Fruit fly (Drosophila melanogaster) whole organism, adult: ENCODE data around the gene AP-1mu.

Source experiments
- CG11617 ChIP-seq: fragments of 200-800 bp; sonication (Bioruptor generic); optimal IDR thresholded peaks from 2 replicates; lab custom pipeline; 2017; ENCODE audit warnings: mild to moderate bottlenecking, missing biosample characterization, missing genetic modification reagents, missing genetic modification characterization
- CG12768 ChIP-seq: fragments of 200-800 bp; sonication (Bioruptor generic); optimal IDR thresholded peaks from 2 replicates; lab custom pipeline; 2017; ENCODE audit warnings: missing biosample characterization, missing genetic modification characterization, mild to moderate bottlenecking, moderate library complexity, missing genetic modification reagents
- CG14711 ChIP-seq: fragments of 200-800 bp; sonication (Bioruptor generic); optimal IDR thresholded peaks from 2 replicates; lab custom pipeline; 2018; ENCODE audit warnings: missing biosample characterization, mild to moderate bottlenecking, missing genetic modification characterization, moderate library complexity
- CG1620 ChIP-seq: fragments of 200-800 bp; sonication (Bioruptor generic); optimal IDR thresholded peaks from 2 replicates; lab custom pipeline; 2016; ENCODE audit warnings: missing biosample characterization, missing genetic modification characterization
- CG33017 ChIP-seq: fragments of 200-800 bp; sonication (Bioruptor generic); optimal IDR thresholded peaks from 2 replicates; lab custom pipeline; 2018; ENCODE audit warnings: missing biosample characterization, mild to moderate bottlenecking, missing genetic modification characterization, moderate library complexity
- CG5204 ChIP-seq: fragments of 200-800 bp; sonication (Bioruptor generic); optimal IDR thresholded peaks from 2 replicates; lab custom pipeline; 2016; ENCODE audit warnings: missing biosample characterization, missing genetic modification characterization
- CG7045 ChIP-seq: fragments of 200-800 bp; sonication (Bioruptor generic); optimal IDR thresholded peaks from 2 replicates; lab custom pipeline; 2017; ENCODE audit warnings: missing biosample characterization, mild to moderate bottlenecking, missing genetic modification characterization
- CG7101 ChIP-seq: fragments of 200-800 bp; sonication (Bioruptor generic); optimal IDR thresholded peaks from 2 replicates; lab custom pipeline; 2018; ENCODE audit warnings: missing biosample characterization, mild to moderate bottlenecking, missing genetic modification characterization, moderate library complexity
- Clk ChIP-seq: fragments of 200-800 bp; sonication (Bioruptor generic); optimal IDR thresholded peaks from 2 replicates; lab custom pipeline; 2017; ENCODE audit warnings: missing biosample characterization, missing genetic modification characterization
- Crg-1 ChIP-seq: fragments of 200-800 bp; sonication (Bioruptor generic); optimal IDR thresholded peaks from 2 replicates; lab custom pipeline; 2016; ENCODE audit warnings: missing biosample characterization, missing genetic modification characterization
- Hr96 ChIP-seq: fragments of 200-800 bp; sonication (Bioruptor generic); optimal IDR thresholded peaks from 2 replicates; lab custom pipeline; 2016; ENCODE audit warnings: missing biosample characterization, missing genetic modification characterization
- Mnt ChIP-seq: fragments of 200-800 bp; sonication (Bioruptor generic); optimal IDR thresholded peaks from 2 replicates; lab custom pipeline; 2016; ENCODE audit warnings: missing biosample characterization, mild to moderate bottlenecking, missing genetic modification characterization
- bab1 ChIP-seq: fragments of 200-800 bp; sonication (Bioruptor generic); optimal IDR thresholded peaks from 3 replicates; lab custom pipeline; 2019; ENCODE audit warnings: missing biosample characterization, mild to moderate bottlenecking, missing genetic modification characterization, moderate library complexity
- cic ChIP-seq: fragments of 200-800 bp; sonication (Bioruptor generic); optimal IDR thresholded peaks from 2 replicates; lab custom pipeline; 2017; ENCODE audit warnings: missing biosample characterization, mild to moderate bottlenecking, missing genetic modification characterization, moderate library complexity
- cnc ChIP-seq, 2 experiments: fragments of >200 bp; optimal IDR thresholded peaks; 2 replicates each; lab custom pipeline; 2017
- kay ChIP-seq: fragments of 200-800 bp; sonication (Bioruptor generic); peaks from one replicate; lab custom pipeline; 2016; ENCODE audit warnings: missing biosample characterization, missing genetic modification characterization, borderline replicate concordance
- ovo ChIP-seq: fragments of 200-800 bp; sonication (Bioruptor generic); optimal IDR thresholded peaks from 2 replicates; lab custom pipeline; 2016; ENCODE audit warnings: missing biosample characterization, missing genetic modification characterization
- pad ChIP-seq: fragments of 200-800 bp; sonication (Bioruptor generic); optimal IDR thresholded peaks from 3 replicates; lab custom pipeline; 2017; ENCODE audit warnings: missing biosample characterization, missing genetic modification characterization, mild to moderate bottlenecking, moderate library complexity, missing genetic modification reagents
- tj ChIP-seq: fragments of 200-800 bp; sonication (Bioruptor generic); optimal IDR thresholded peaks from 3 replicates; lab custom pipeline; 2017; ENCODE audit warnings: missing biosample characterization, mild to moderate bottlenecking, missing genetic modification characterization, moderate library complexity
- toe ChIP-seq: fragments of 200-800 bp; sonication (Bioruptor generic); optimal IDR thresholded peaks from 2 replicates; lab custom pipeline; 2016; ENCODE audit warnings: missing biosample characterization, missing genetic modification characterization

AP-1mu gene

DNA sequence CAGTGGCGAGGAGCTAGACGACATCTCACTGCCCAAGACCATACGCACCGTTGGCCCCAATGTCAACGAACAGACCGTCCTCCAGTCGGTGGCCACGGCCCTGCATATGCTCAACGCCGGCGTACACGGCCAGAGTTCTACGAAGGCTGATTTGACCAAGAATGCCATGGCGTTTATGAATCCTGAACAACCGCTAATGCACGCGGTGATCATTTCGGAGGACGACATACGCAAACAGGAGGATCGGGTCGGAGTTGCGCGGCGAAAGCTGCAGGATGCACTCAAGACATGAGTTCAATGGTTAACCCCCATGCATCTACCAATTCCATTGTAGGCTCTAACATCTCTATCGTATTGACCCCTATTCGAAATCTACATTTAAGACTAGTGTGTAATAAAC, 1.8 kb upstream of the AP-1mu start:
- TF ChIP-seq Mnt = no peak
- no peak for TF ChIP-seq bab1 (GFP tag; lab: Kevin White, UChicago)
- TF ChIP-seq cnc (optimal IDR thresholded peaks at IDR 0.05; lab: Kevin White, UChicago) = no peak
- no peak for TF ChIP-seq Crg-1 (GFP tag; lab: Kevin White, UChicago)
- no peak for TF ChIP-seq Clk (GFP tag; lab: Kevin White, UChicago)
- TF ChIP-seq CG33017 (tag; lab: Kevin White, UChicago) = no peak
- TF ChIP-seq CG14711 (tag; lab: Kevin White, UChicago) = no peak
- TF ChIP-seq toe (GFP tag; lab: Kevin White, UChicago) = no peak
- TF ChIP-seq cic = no peak
- no peak for TF ChIP-seq CG12768 (GFP tag; lab: Kevin White, UChicago)
- no peak for TF ChIP-seq CG7045 (GFP tag; lab: Kevin White, UChicago)

dm6 chr3R:9555334-9555974, 3.9 kb downstream of the AP-1mu start, which contains the start of the genes CG9386 and BckdhA:
CG9386 (minus strand) TSS chr3R:9555408.
BckdhA (plus strand) TSS chr3R:9555785.
- TF ChIP-seq ovo (GFP tag; lab: Kevin White, UChicago) = peak; percentile 1
- peak; percentile 5 for TF ChIP-seq CG7045 (GFP tag; lab: Kevin White, UChicago)
- TF ChIP-seq bab1 (GFP tag; lab: Kevin White, UChicago) = peak; percentile 35
- peak; percentile 30 for TF ChIP-seq CG7101
- peak; percentile 67 for TF ChIP-seq CG11617
- TF ChIP-seq Hr96 (GFP tag; lab: Kevin White, UChicago) = no peak
- no peak for TF ChIP-seq CG12768 (GFP tag; lab: Kevin White, UChicago)
- peak; percentile 42 for TF ChIP-seq pad (GFP tag; lab: Kevin White, UChicago)
- peak; percentile 10 for TF ChIP-seq CG14711 (tag; lab: Kevin White, UChicago)
- peak; percentile 41 for TF ChIP-seq Crg-1 (GFP tag; lab: Kevin White, UChicago)
- no peak for TF ChIP-seq toe (GFP tag; lab: Kevin White, UChicago)
- TF ChIP-seq tj (GFP tag; lab: Kevin White, UChicago) = peak; percentile 46
- TF ChIP-seq cic = peak; percentile 33
- peak; percentile 80 for TF ChIP-seq Mnt
- TF ChIP-seq Clk (GFP tag; lab: Kevin White, UChicago) = no peak
- no peak for TF ChIP-seq CG5204 (GFP tag; lab: Kevin White, UChicago)
- TF ChIP-seq CG33017 (tag; lab: Kevin White, UChicago) = no peak
- peak; percentile 72 for TF ChIP-seq CG1620 (GFP tag; lab: Kevin White, UChicago)

DNA sequence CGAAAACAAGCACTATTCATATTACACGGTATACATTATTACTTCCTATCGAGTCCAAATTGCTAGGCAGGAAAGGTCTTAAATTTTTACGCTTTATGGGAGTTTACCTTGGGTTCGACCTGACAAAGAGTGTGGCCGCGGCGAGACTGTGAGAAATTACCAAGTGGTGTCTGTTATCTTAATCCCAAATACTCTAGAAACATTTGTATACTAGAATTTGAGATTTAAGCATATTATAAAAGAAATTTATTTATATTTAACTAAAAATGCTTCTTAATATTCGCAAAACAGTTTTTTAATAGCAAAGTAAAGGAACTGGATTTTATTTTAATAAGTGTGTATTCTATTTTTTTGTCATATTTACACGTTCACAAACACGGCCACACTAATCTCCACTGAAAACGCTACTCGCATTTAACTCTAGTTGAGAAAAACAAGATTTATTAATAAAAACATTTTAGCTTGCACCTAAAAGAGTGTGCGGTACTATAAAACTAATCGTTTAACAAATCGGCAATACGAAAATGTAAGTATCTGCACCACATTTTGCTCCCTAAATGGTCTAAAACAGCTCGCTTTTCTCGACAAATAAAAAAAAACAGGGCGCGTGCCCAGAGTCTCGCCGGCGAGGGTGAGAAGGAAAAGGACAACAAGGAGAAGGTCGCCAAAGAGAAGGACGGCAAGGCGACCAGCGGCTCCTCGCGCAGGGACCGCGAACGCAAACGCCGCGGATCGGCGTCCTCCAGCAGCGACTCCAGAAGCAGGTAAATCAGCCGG, 7.5 kb downstream of the AP-1mu start, which contains the start of the genes mura and RnpS1:
Gene mura (minus strand): TSS at position 148 of the 777 bp plus-strand sequence.
Gene RnpS1 (plus strand): TSS at position 376 of the 777 bp plus-strand sequence.
- TF ChIP-seq CG7101 (no peak), CG7045 (GFP tag; lab: Kevin White, UChicago) (no peak), kay (GFP tag; lab: Kevin White, UChicago) (no peak), Mnt (peak; percentile 8), Hr96 (GFP tag; lab: Kevin White, UChicago) (no peak), cic (peak; percentile 53), bab1 (GFP tag; lab: Kevin White, UChicago) (peak; percentile 20), CG14711 (tag; lab: Kevin White, UChicago) (no peak), CG33017 (tag; lab: Kevin White, UChicago) (no peak), ovo (GFP tag; lab: Kevin White, UChicago) (no peak), Clk (GFP tag; lab: Kevin White, UChicago) (no peak)

DNA sequence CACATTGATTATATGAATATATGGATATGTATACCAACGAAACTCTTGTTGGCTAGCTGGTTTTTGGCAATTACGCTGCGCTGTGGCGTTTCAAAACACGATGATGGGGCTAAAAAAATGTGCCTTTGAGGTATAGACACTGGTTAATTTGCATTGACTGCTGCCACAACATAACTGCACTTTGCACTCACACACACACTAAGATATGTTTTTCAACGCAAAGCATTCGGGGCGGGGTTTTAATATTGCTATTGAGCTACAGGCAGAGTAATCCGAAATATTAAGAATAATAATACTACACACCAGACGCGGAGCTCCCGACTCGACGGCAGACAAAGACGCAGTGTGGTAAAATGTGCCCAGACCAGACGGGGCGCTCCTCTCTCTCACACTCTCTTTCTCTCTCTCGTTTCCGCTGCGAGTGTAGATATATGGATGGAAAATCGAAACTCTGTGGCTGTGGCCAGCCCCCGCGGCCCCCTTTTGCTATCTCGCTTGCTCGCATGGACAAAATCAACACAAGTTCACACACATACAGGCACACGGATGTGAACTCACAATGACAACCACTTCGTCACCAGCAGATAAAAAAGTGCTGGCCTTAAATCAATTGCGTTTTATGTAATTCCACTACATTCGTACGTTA, 8.2 kb downstream of the AP-1mu start:
- peak; percentile 52 for TF ChIP-seq CG14711 (tag; lab: Kevin White, UChicago)
- peak; percentile 51 for TF ChIP-seq CG7045 (GFP tag; lab: Kevin White, UChicago)
- peak; percentile 56 for TF ChIP-seq pad (GFP tag; lab: Kevin White, UChicago)
- peak; percentile 63 for TF ChIP-seq CG7101
- peak; percentile 83 for TF ChIP-seq CG12768 (GFP tag; lab: Kevin White, UChicago)
- TF ChIP-seq CG1620 (GFP tag; lab: Kevin White, UChicago) = peak; percentile 6
- TF ChIP-seq tj (GFP tag; lab: Kevin White, UChicago) = peak; percentile 78
- TF ChIP-seq cic = peak; percentile 89
- peak; percentile 57 for TF ChIP-seq CG11617
- peak; percentile 93 for TF ChIP-seq Mnt
- no peak for TF ChIP-seq kay (GFP tag; lab: Kevin White, UChicago)
- TF ChIP-seq bab1 (GFP tag; lab: Kevin White, UChicago) = peak; percentile 20
- TF ChIP-seq CG5204 (GFP tag; lab: Kevin White, UChicago) = no peak
- TF ChIP-seq cnc (optimal IDR thresholded peaks at IDR 0.05; lab: Kevin White, UChicago) = peak in 1 of 2 experiments; percentile 80
- TF ChIP-seq Clk (GFP tag; lab: Kevin White, UChicago) = peak; percentile 23
- no peak for TF ChIP-seq toe (GFP tag; lab: Kevin White, UChicago)
- peak; percentile 31 for TF ChIP-seq Hr96 (GFP tag; lab: Kevin White, UChicago)
- TF ChIP-seq ovo (GFP tag; lab: Kevin White, UChicago) = peak; percentile 47
- peak; percentile 68 for TF ChIP-seq Crg-1 (GFP tag; lab: Kevin White, UChicago)
- TF ChIP-seq CG33017 (tag; lab: Kevin White, UChicago) = peak; percentile 43
